Worm (Caenorhabditis elegans): ENCODE measurements around the gene best-5.

ce11 chrIII:9704606-9704938 lies 14.5 kb upstream of the best-5 start:
- TF ChIP-seq snpc-4 (tag; optimal IDR thresholded peaks at IDR 0.05) = no peak
- no peak for TF ChIP-seq ceh-82 (tag; optimal IDR thresholded peaks at IDR 0.05)
- no peak for TF ChIP-seq C04F5.9 (tag; optimal IDR thresholded peaks at IDR 0.05)
- no peak for TF ChIP-seq swsn-7 (tag; optimal IDR thresholded peaks at IDR 0.05)
- no peak for TF ChIP-seq ceh-8 (GFP tag; optimal IDR thresholded peaks at IDR 0.05)
- no peak for TF ChIP-seq pag-3 (tag; optimal IDR thresholded peaks at IDR 0.05; ENCODE audit: borderline replicate concordance, insufficient read depth)
- no peak for TF ChIP-seq lin-39 (tag; optimal IDR thresholded peaks at IDR 0.05)
- TF ChIP-seq ztf-4 (tag; optimal IDR thresholded peaks at IDR 0.05) = no peak
- no peak for TF ChIP-seq tbx-2 (tag; optimal IDR thresholded peaks at IDR 0.05)
- TF ChIP-seq dsc-1 (tag; optimal IDR thresholded peaks at IDR 0.05) = no peak

All from whole organism, L1 larva.